Fruit fly (Drosophila melanogaster): ENCODE results near the gene CG42827.
A peak's percentile ranks its signal among the peaks of the same experiment; 100 is the strongest.

CG42827 gene

dm6 chr3R:23384591-23385260, 12.0 kb downstream of the CG42827 start, which contains the start of gene CG4393 (continued):
- TF ChIP-seq CG8319 (GFP tag; optimal IDR thresholded peaks at IDR 0.05) (no peak), CG6792 (GFP tag; optimal IDR thresholded peaks at IDR 0.05) (peak; percentile 10), dac (GFP tag; optimal IDR thresholded peaks at IDR 0.05) (peak; percentile 25), CG10669 (GFP tag; optimal IDR thresholded peaks at IDR 0.05) (peak; percentile 20), CG10631 (GFP tag; optimal IDR thresholded peaks at IDR 0.05) (no peak), dsx (GFP tag; optimal IDR thresholded peaks at IDR 0.05; ENCODE audit: poor library complexity, severe bottlenecking) (no peak), CG6276 (GFP tag; optimal IDR thresholded peaks at IDR 0.05) (peak; percentile 77), esn (GFP tag; optimal IDR thresholded peaks at IDR 0.05) (no peak), spab (GFP tag; optimal IDR thresholded peaks at IDR 0.05) (peak; percentile 41), salr (GFP tag; optimal IDR thresholded peaks at IDR 0.05) (peak in 1 of 2 experiments; percentile 41), svp (GFP tag) (peak; percentile 33), CG32006 (GFP tag; optimal IDR thresholded peaks at IDR 0.05) (peak; percentile 36), OdsH (GFP tag; optimal IDR thresholded peaks at IDR 0.05) (no peak), CG34406 (GFP tag; optimal IDR thresholded peaks at IDR 0.05) (no peak), Hr38 (GFP tag; optimal IDR thresholded peaks at IDR 0.05) (no peak), Hr4 (GFP tag; optimal IDR thresholded peaks at IDR 0.05) (no peak), eg (GFP tag; IDR thresholded peaks at IDR 0.05) (peak; percentile 73)

- peak; percentile 62 for TF ChIP-seq fkh (GFP tag; optimal IDR thresholded peaks at IDR 0.05)
- no peak for TF ChIP-seq CG15336 (GFP tag; IDR thresholded peaks at IDR 0.05)
- no peak for TF ChIP-seq Blimp-1 (GFP tag; optimal IDR thresholded peaks at IDR 0.05)
- TF ChIP-seq pdm3 (GFP tag; optimal IDR thresholded peaks at IDR 0.05): peak; percentile 3
- no peak for TF ChIP-seq Lpt (GFP tag; optimal IDR thresholded peaks at IDR 0.05)
- peak; percentile 19 for TF ChIP-seq vri (GFP tag; optimal IDR thresholded peaks at IDR 0.05)
- no peak for TF ChIP-seq Sox102F (GFP tag; optimal IDR thresholded peaks at IDR 0.05)
- TF ChIP-seq Eip78C (GFP tag): peak; percentile 62
- no peak for TF ChIP-seq CG3919 (GFP tag; optimal IDR thresholded peaks at IDR 0.05)
- peak; percentile 41 for TF ChIP-seq CG16779 (tag; optimal IDR thresholded peaks at IDR 0.05)
- TF ChIP-seq Sox14 (GFP tag; optimal IDR thresholded peaks at IDR 0.05): peak; percentile 75
Observed at dm6 chr3R:23386021-23386457, 13.3 kb downstream of the CG42827 start.

dm6 chr3R:23386907-23387306, 14.2 kb downstream of the CG42827 start:
- TF ChIP-seq CG10669 (GFP tag; optimal IDR thresholded peaks at IDR 0.05) (no peak), CG8119 (GFP tag; IDR thresholded peaks at IDR 0.05) (peak; percentile 72), spab (GFP tag; optimal IDR thresholded peaks at IDR 0.05) (no peak), Sox15 (GFP tag; optimal IDR thresholded peaks at IDR 0.05) (no peak), CG11762 (GFP tag; optimal IDR thresholded peaks at IDR 0.05; ENCODE audit: insufficient read depth) (peak; percentile 8), CG31627 (GFP tag; optimal IDR thresholded peaks at IDR 0.05) (no peak), topi (GFP tag; optimal IDR thresholded peaks at IDR 0.05) (peak; percentile 29), eg (GFP tag; IDR thresholded peaks at IDR 0.05) (peak; percentile 67; the same call in 2 of the 3 replicates), Eip78C (GFP tag) (peak; percentile 84), fd85E (GFP tag; optimal IDR thresholded peaks at IDR 0.05) (no peak), CG32006 (GFP tag; optimal IDR thresholded peaks at IDR 0.05) (peak; percentile 71), dac (GFP tag; optimal IDR thresholded peaks at IDR 0.05) (no peak), CG8632 (GFP tag; optimal IDR thresholded peaks at IDR 0.05) (no peak), Blimp-1 (GFP tag; optimal IDR thresholded peaks at IDR 0.05) (no peak), fkh (GFP tag; optimal IDR thresholded peaks at IDR 0.05) (no peak), achi (GFP tag; optimal IDR thresholded peaks at IDR 0.05) (peak; percentile 35), dsx (GFP tag; optimal IDR thresholded peaks at IDR 0.05; ENCODE audit: poor library complexity, severe bottlenecking) (peak; percentile 9), Hr39 (GFP tag; optimal IDR thresholded peaks at IDR 0.05) (peak; percentile 14), lz (GFP tag; optimal IDR thresholded peaks at IDR 0.05) (no peak), Sox14 (GFP tag; optimal IDR thresholded peaks at IDR 0.05) (peak; percentile 8), CG6163 (GFP tag; IDR thresholded peaks at IDR 0.05) (peak; percentile 71; the same call in 2 of the 3 replicates), vri (GFP tag; optimal IDR thresholded peaks at IDR 0.05) (no peak), CG10631 (GFP tag; optimal IDR thresholded peaks at IDR 0.05) (peak; percentile 35), esn (GFP tag; optimal IDR thresholded peaks at IDR 0.05) (no peak), OdsH (GFP tag; optimal IDR thresholded peaks at IDR 0.05) (peak; percentile 58), cyc (GFP tag; optimal IDR thresholded peaks at IDR 0.05) (no peak), Hr4 (GFP tag; optimal IDR thresholded peaks at IDR 0.05) (peak; percentile 77), Eip75B (GFP tag; optimal IDR thresholded peaks at IDR 0.05) (no peak), fd59A (GFP tag; optimal IDR thresholded peaks at IDR 0.05) (no peak), CG15336 (GFP tag; IDR thresholded peaks at IDR 0.05) (peak; percentile 84), pdm3 (GFP tag; optimal IDR thresholded peaks at IDR 0.05) (peak; percentile 65), CG34406 (GFP tag; optimal IDR thresholded peaks at IDR 0.05) (no peak), Lpt (GFP tag; optimal IDR thresholded peaks at IDR 0.05) (peak; percentile 38), Smox (GFP tag; optimal IDR thresholded peaks at IDR 0.05) (peak; percentile 15), Sox102F (GFP tag; optimal IDR thresholded peaks at IDR 0.05) (no peak), Ets21C (GFP tag; optimal IDR thresholded peaks at IDR 0.05) (no peak)
